Fruit fly (Drosophila melanogaster) Kc167 (cell line): ENCODE measurements around the gene mRRF1.

Experiments
- Myc ChIP-seq: fragments of >200 bp; optimal IDR thresholded peaks from 2 replicates; lab custom pipeline; 2017; ENCODE audit warnings: missing external identifiers
- Sin3A ChIP-seq: fragments of >200 bp; optimal IDR thresholded peaks from 2 replicates; lab custom pipeline; 2018; ENCODE audit warnings: missing external identifiers
- h ChIP-seq: fragments of >200 bp; optimal IDR thresholded peaks from 3 replicates; lab custom pipeline; 2018; ENCODE audit warnings: missing external identifiers
- insv ChIP-seq: fragments of >200 bp; optimal IDR thresholded peaks from 3 replicates; lab custom pipeline; 2018; ENCODE audit warnings: missing external identifiers
- psq ChIP-seq: fragments of >200 bp; optimal IDR thresholded peaks from 2 replicates; lab custom pipeline; 2017; ENCODE audit warnings: missing external identifiers
- ttk ChIP-seq: sonication (Bioruptor generic); optimal IDR thresholded peaks from 2 replicates; lab custom pipeline; 2017; ENCODE audit warnings: missing external identifiers

mRRF1 gene

DNA sequence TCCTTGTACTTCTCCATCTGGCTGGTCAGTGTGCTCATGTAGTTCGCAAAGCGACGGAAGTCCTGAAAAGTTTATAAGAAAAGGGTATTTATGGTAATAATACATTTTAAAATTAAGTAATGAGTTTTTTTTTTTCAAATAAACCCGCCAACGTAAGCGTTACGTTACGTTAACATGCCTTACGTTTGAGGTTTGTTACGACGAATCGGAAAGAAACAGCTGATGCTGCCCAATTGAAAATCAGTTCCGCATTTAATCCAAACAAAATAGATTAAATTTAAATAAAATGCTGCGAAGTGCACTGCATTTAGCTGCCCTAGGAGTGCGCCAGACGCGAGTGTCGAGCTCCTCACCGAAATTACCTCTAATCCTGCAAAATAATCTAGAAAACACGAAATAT lies at the start of gene mRRF1:
Gene mRRF1, plus strand, starts transcription at position 220 of the 400 bp plus-strand sequence.
- TF ChIP-seq Myc (lab: Kevin White, UChicago) (no peak), ttk (lab: Kevin White, UChicago) (no peak), psq (lab: Kevin White, UChicago) (no peak), h (lab: Kevin White, UChicago) (no peak), insv (no peak), Sin3A (lab: Kevin White, UChicago) (no peak)

- TF ChIP-seq Sin3A (lab: Kevin White, UChicago), result no peak
- TF ChIP-seq psq (lab: Kevin White, UChicago), result no peak
- TF ChIP-seq insv, result no peak
- no peak for TF ChIP-seq ttk (lab: Kevin White, UChicago)
- no peak for TF ChIP-seq h (lab: Kevin White, UChicago)
- no peak for TF ChIP-seq Myc (lab: Kevin White, UChicago)
Measured at dm6 chr3L:9333745-9334382, 30.3 kb upstream of the mRRF1 start, which contains the start of gene PGRP-LA. TSS of gene PGRP-LA (plus strand) at chr3L:9334332.

DNA sequence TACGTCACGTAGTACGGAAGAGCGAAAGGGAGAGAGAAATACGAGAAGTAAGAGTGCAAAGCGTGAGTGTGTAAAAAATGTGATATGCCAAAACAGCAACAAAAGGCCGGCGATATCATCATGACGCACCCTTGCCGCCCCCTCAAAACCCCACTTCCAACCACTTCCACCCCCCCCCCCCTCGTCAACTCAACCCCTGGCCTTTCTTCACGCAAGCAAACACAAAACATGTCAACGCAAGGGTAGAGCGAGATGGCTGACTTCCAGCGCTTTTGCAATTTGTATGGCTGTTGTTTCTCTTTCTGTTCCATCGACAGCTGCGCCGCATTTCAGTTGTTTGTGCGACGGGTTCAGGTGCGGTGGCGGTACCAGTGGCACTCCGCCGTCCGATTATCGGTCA lies 28.4 kb upstream of the mRRF1 start:
- TF ChIP-seq ttk (lab: Kevin White, UChicago), result no peak
- TF ChIP-seq insv, result no peak
- TF ChIP-seq h (lab: Kevin White, UChicago), result no peak
- TF ChIP-seq psq (lab: Kevin White, UChicago), result no peak
- TF ChIP-seq Myc (lab: Kevin White, UChicago), result no peak
- no peak for TF ChIP-seq Sin3A (lab: Kevin White, UChicago)

dm6 chr3L:9337942-9338468 lies 26.1 kb upstream of the mRRF1 start:
- no peak for TF ChIP-seq Myc (lab: Kevin White, UChicago)
- no peak for TF ChIP-seq psq (lab: Kevin White, UChicago)
- no peak for TF ChIP-seq Sin3A (lab: Kevin White, UChicago)
- TF ChIP-seq h (lab: Kevin White, UChicago), result no peak
- no peak for TF ChIP-seq ttk (lab: Kevin White, UChicago)
- no peak for TF ChIP-seq insv

DNA sequence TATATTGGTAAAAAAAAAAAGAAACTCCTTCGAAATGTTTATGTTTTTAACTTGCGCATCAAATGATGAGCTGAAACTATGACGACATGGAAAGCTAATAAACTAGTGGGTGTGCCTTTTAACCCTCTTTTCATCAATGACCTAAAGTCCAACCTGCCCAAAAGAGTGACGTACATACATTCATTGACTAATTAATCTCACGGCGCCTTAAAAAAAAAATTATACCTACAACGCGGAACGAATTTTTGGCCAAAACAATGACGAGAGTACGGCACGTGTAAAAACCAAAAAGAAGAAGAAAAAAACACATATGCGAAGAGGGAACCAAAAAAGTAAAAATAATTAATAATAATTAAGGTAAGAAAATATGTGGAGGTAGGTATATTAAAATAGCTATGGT lies 25.6 kb upstream of the mRRF1 start, which contains the start of gene PGRP-LC:
Gene PGRP-LC, plus strand, starts transcription at position 301 of the 400 bp plus-strand sequence.
- no peak for TF ChIP-seq insv

DNA sequence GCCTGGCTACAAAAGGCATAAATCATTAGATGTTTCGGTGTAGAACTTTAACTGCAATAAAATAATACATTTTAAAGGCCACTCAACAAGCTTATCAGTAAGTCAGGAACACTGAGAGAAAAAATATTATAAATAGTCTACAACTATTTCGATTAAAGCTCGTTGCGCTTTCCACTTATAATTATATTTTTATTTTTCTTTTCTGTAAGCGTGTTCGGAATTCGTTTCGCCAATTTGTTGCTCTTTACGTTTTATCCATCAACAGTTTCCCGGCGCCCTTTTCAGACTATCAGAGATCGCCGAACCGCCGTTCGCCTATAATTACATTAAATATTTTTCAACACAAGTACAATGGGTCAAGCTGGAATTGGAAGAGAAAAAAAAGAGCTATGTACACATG lies 25.1 kb upstream of the mRRF1 start:
- TF ChIP-seq psq (lab: Kevin White, UChicago) (no peak), h (lab: Kevin White, UChicago) (no peak), insv (no peak), Myc (lab: Kevin White, UChicago) (no peak), Sin3A (lab: Kevin White, UChicago) (no peak), ttk (lab: Kevin White, UChicago) (no peak)

- TF ChIP-seq insv (no peak), psq (lab: Kevin White, UChicago) (no peak), Myc (lab: Kevin White, UChicago) (no peak), ttk (lab: Kevin White, UChicago) (no peak), h (lab: Kevin White, UChicago) (no peak), Sin3A (lab: Kevin White, UChicago) (no peak)
Measured at dm6 chr3L:9340232-9340631, 23.9 kb upstream of the mRRF1 start.

DNA sequence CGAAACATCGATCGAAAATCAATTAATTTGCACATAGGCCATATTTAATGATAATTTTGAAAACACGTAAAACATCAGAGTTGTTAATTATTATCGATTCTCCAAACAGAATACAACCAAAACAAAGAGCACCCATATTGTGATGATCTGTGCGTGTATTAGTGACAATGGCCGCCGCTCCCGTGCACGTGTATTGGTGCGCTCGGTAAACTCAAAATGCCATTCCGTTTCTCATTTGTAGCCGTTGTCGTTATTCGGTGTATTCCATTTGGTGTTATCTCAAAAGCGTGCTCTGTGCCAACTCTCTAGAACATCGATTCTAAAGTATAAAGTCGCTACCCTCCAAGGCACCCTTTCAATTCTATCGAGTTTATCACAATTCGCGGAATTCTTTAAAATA lies 23.3 kb upstream of the mRRF1 start:
- TF ChIP-seq insv, result no peak

dm6 chr3L:9343963-9344362 lies 20.2 kb upstream of the mRRF1 start:
- TF ChIP-seq h (lab: Kevin White, UChicago) (no peak), Sin3A (lab: Kevin White, UChicago) (no peak), insv (no peak), Myc (lab: Kevin White, UChicago) (no peak), psq (lab: Kevin White, UChicago) (no peak), ttk (lab: Kevin White, UChicago) (no peak)

DNA sequence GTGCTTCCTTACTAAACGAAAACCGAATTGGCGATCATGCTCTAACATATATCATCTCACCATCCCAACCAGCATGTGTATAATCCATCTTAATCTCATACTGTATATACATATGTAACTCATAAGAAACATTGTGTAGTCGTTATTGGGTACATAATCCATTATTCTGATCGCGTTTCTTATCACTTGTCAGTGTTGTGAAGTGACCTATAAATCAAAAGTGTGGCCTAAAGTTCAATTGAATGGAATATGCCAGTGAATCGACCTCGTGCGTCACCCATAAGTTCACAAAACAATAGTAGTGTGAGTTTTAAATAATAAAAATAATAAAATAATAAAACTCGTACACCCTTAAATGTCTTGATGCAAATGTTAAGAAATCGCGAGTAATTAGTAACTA lies 19.0 kb upstream of the mRRF1 start:
- TF ChIP-seq insv (no peak), ttk (lab: Kevin White, UChicago) (no peak), Myc (lab: Kevin White, UChicago) (no peak)

- TF ChIP-seq Myc (lab: Kevin White, UChicago) (no peak), ttk (lab: Kevin White, UChicago) (no peak), Sin3A (lab: Kevin White, UChicago) (no peak), psq (lab: Kevin White, UChicago) (no peak), h (lab: Kevin White, UChicago) (no peak), insv (no peak)
Measured at dm6 chr3L:9349314-9349733, 14.8 kb upstream of the mRRF1 start, which contains the start of gene PGRP-LF. TSS of gene PGRP-LF (plus strand) at chr3L:9349609.

- TF ChIP-seq psq (lab: Kevin White, UChicago) (no peak), Myc (lab: Kevin White, UChicago) (no peak)
Measured at dm6 chr3L:9353733-9354132, 10.4 kb upstream of the mRRF1 start, which contains the start of gene CG32040. TSS of gene CG32040 (plus strand) at chr3L:9354033.

dm6 chr3L:9355555-9355954 lies 8.6 kb upstream of the mRRF1 start:
- TF ChIP-seq psq (lab: Kevin White, UChicago), result no peak
- no peak for TF ChIP-seq Myc (lab: Kevin White, UChicago)
- TF ChIP-seq Sin3A (lab: Kevin White, UChicago), result no peak
- no peak for TF ChIP-seq h (lab: Kevin White, UChicago)
- TF ChIP-seq ttk (lab: Kevin White, UChicago), result no peak
- no peak for TF ChIP-seq insv
